Fruit fly (Drosophila melanogaster) whole organism, embryonic: ENCODE results near the gene CG46427.
A peak's percentile ranks its signal among the peaks of the same experiment; 100 is the strongest.

ENCODE experiments used
- Aef1 ChIP-seq: fragments of 200-800 bp; sonication (Bioruptor generic); IDR thresholded peaks from 3 replicates; pipeline ENCODE4 v1.3.6; 2022; ENCODE audit warnings: missing biosample characterization, missing genetic modification characterization
- Bteb2 ChIP-seq: fragments of 200-800 bp; sonication (Bioruptor generic); optimal IDR thresholded peaks from 2 replicates; lab custom pipeline; 2016; ENCODE audit warnings: missing biosample characterization, missing genetic modification characterization
- CG11695 ChIP-seq: fragments of 200-800 bp; sonication (Bioruptor generic); IDR thresholded peaks from 3 replicates; pipeline ENCODE4 v1.3.6; 2022; ENCODE audit warnings: missing biosample characterization, missing genetic modification characterization
- CG12236 ChIP-seq: fragments of 200-800 bp; sonication (Bioruptor generic); optimal IDR thresholded peaks from 2 replicates; lab custom pipeline; 2016; ENCODE audit warnings: missing biosample characterization, missing genetic modification characterization
- CG1233 ChIP-seq: fragments of 200-800 bp; sonication (Bioruptor generic); optimal IDR thresholded peaks from 4 replicates; lab custom pipeline; 2018; ENCODE audit warnings: missing biosample characterization, mild to moderate bottlenecking, missing genetic modification characterization
- CG12769 ChIP-seq: fragments of 200-800 bp; sonication (Bioruptor generic); optimal IDR thresholded peaks from 2 replicates; lab custom pipeline; 2019; ENCODE audit warnings: missing biosample characterization, mild to moderate bottlenecking, missing genetic modification characterization, moderate library complexity
- CG14710 ChIP-seq: fragments of 200-800 bp; sonication (Bioruptor generic); optimal IDR thresholded peaks from 3 replicates; lab custom pipeline; 2019; ENCODE audit warnings: missing biosample characterization, mild to moderate bottlenecking, missing genetic modification characterization, moderate library complexity
- CG1602 ChIP-seq: fragments of 200-800 bp; sonication (Bioruptor generic); optimal IDR thresholded peaks from 3 replicates; lab custom pipeline; 2016; ENCODE audit warnings: missing biosample characterization, missing genetic modification characterization
- CG17186 ChIP-seq: fragments of 200-800 bp; sonication (Bioruptor generic); optimal IDR thresholded peaks from 3 replicates; lab custom pipeline; 2017; ENCODE audit warnings: missing biosample characterization, missing genetic modification reagents, missing genetic modification characterization
- CG17328 ChIP-seq: fragments of 200-800 bp; sonication (Bioruptor generic); IDR thresholded peaks from 2 replicates; pipeline ENCODE4 v1.3.6; 2022; ENCODE audit warnings: missing biosample characterization, missing genetic modification characterization
- CG17359 ChIP-seq: fragments of 200-800 bp; sonication (Bioruptor generic); optimal IDR thresholded peaks from 3 replicates; lab custom pipeline; 2018; ENCODE audit warnings: missing biosample characterization, mild to moderate bottlenecking, missing genetic modification characterization, moderate library complexity
- CG2712 ChIP-seq: fragments of 200-800 bp; optimal IDR thresholded peaks from 3 replicates; lab custom pipeline; 2019; ENCODE audit warnings: missing biosample characterization, mild to moderate bottlenecking, missing genetic modification characterization, moderate library complexity
- CG33557 ChIP-seq: fragments of 200-800 bp; sonication (Bioruptor generic); optimal IDR thresholded peaks from 2 replicates; lab custom pipeline; 2019; ENCODE audit warnings: missing biosample characterization, mild to moderate bottlenecking, missing genetic modification characterization, moderate library complexity
- CG3726 ChIP-seq: fragments of 200-800 bp; sonication (Bioruptor generic); IDR thresholded peaks from 3 replicates; pipeline ENCODE4, ENCODE4 v1.3.6; 2022; ENCODE audit warnings: missing biosample characterization, missing genetic modification characterization
- CG3847 ChIP-seq: fragments of 200-800 bp; sonication (Bioruptor generic); IDR thresholded peaks from 2 replicates; pipeline ENCODE4 v1.3.6; 2022; ENCODE audit warnings: missing biosample characterization, missing genetic modification characterization
- CG4404 ChIP-seq: fragments of 200-800 bp; sonication (Bioruptor generic); IDR thresholded peaks from 2 replicates; pipeline ENCODE4 v1.3.6; 2022; ENCODE audit warnings: missing biosample characterization, missing genetic modification characterization
- CG5953 ChIP-seq: fragments of 200-800 bp; sonication (Bioruptor generic); IDR thresholded peaks from 2 replicates; pipeline ENCODE4 v1.3.6; 2022; ENCODE audit warnings: missing biosample characterization, missing genetic modification characterization
- CG6683 ChIP-seq: fragments of 200-800 bp; sonication (Bioruptor generic); optimal IDR thresholded peaks from 2 replicates; lab custom pipeline; 2017; ENCODE audit warnings: missing biosample characterization, mild to moderate bottlenecking, missing genetic modification characterization, missing genetic modification reagents
- CG6689 ChIP-seq: fragments of 200-800 bp; sonication (Bioruptor generic); IDR thresholded peaks from 2 replicates; pipeline ENCODE4 v1.3.6; 2022; ENCODE audit warnings: missing biosample characterization, missing genetic modification characterization
- CG7271 ChIP-seq: fragments of 200-800 bp; sonication (Bioruptor generic); optimal IDR thresholded peaks from 2 replicates; lab custom pipeline; 2018; ENCODE audit warnings: missing biosample characterization, mild to moderate bottlenecking, missing genetic modification characterization, moderate library complexity
- CG7745 ChIP-seq: fragments of 200-800 bp; sonication (Bioruptor generic); optimal IDR thresholded peaks from 2 replicates; lab custom pipeline; 2018; ENCODE audit warnings: missing biosample characterization, mild to moderate bottlenecking, missing genetic modification characterization, moderate library complexity
- CG8089 ChIP-seq: fragments of 200-800 bp; sonication (Bioruptor generic); optimal IDR thresholded peaks from 3 replicates; lab custom pipeline; 2016; ENCODE audit warnings: missing biosample characterization, missing genetic modification characterization
- Dad ChIP-seq: fragments of 200-800 bp; sonication (Bioruptor generic); optimal IDR thresholded peaks from 3 replicates; lab custom pipeline; 2016; ENCODE audit warnings: missing biosample characterization, missing genetic modification characterization
- Dip3 ChIP-seq: fragments of 200-800 bp; sonication (Bioruptor generic); optimal IDR thresholded peaks from 3 replicates; lab custom pipeline; 2016; ENCODE audit warnings: missing biosample characterization, missing genetic modification characterization
- Dp ChIP-seq: fragments of 200-800 bp; sonication (Bioruptor generic); optimal IDR thresholded peaks from 2 replicates; lab custom pipeline; 2018; ENCODE audit warnings: missing biosample characterization, mild to moderate bottlenecking, missing genetic modification characterization, moderate library complexity
- Elba2 ChIP-seq: fragments of 200-800 bp; sonication (Bioruptor generic); optimal IDR thresholded peaks from 3 replicates; lab custom pipeline; 2016; ENCODE audit warnings: missing biosample characterization, missing genetic modification characterization
- H2.0 ChIP-seq: fragments of 200-800 bp; sonication (Bioruptor generic); IDR thresholded peaks from 2 replicates; pipeline ENCODE4 v1.3.6; 2022; ENCODE audit warnings: missing biosample characterization, missing genetic modification characterization
- HLH3B ChIP-seq: fragments of 200-800 bp; sonication (Bioruptor generic); IDR thresholded peaks from 2 replicates; pipeline ENCODE4 v1.3.6; 2022; ENCODE audit warnings: missing biosample characterization, missing genetic modification characterization
- HmgD ChIP-seq: fragments of 200-800 bp; sonication (Bioruptor generic); optimal IDR thresholded peaks from 3 replicates; lab custom pipeline; 2016; ENCODE audit warnings: missing biosample characterization, missing genetic modification characterization
- Hmx ChIP-seq: fragments of 200-800 bp; sonication (Bioruptor generic); optimal IDR thresholded peaks from 2 replicates; lab custom pipeline; 2016; ENCODE audit warnings: missing biosample characterization, missing genetic modification characterization
- Mes4 ChIP-seq: fragments of 200-800 bp; sonication (Bioruptor generic); optimal IDR thresholded peaks from 2 replicates; lab custom pipeline; 2016; ENCODE audit warnings: missing biosample characterization, missing genetic modification characterization
- Oaz ChIP-seq: fragments of 200-800 bp; sonication (Bioruptor generic); IDR thresholded peaks from 2 replicates; pipeline ENCODE4 v1.3.6; 2022; ENCODE audit warnings: missing biosample characterization, missing genetic modification characterization
- Side ChIP-seq: fragments of 200-800 bp; sonication (Bioruptor generic); optimal IDR thresholded peaks from 2 replicates; lab custom pipeline; 2016; ENCODE audit warnings: missing biosample characterization, missing genetic modification characterization
- Ssrp ChIP-seq: fragments of 200-800 bp; sonication (Bioruptor generic); optimal IDR thresholded peaks from 2 replicates; lab custom pipeline; 2018; ENCODE audit warnings: missing biosample characterization, mild to moderate bottlenecking, missing genetic modification characterization, moderate library complexity
- Tbp ChIP-seq: fragments of >200 bp; optimal IDR thresholded peaks from 2 replicates; lab custom pipeline; 2018; ENCODE audit warnings: missing biosample characterization, missing genetic modification characterization
- aop ChIP-seq: fragments of 200-800 bp; sonication (Bioruptor generic); IDR thresholded peaks from 2 replicates; pipeline ENCODE4 v1.3.6; 2022; ENCODE audit warnings: missing biosample characterization, missing genetic modification characterization
- bowl ChIP-seq: fragments of 200-800 bp; sonication (Bioruptor generic); IDR thresholded peaks from 2 replicates; pipeline ENCODE4 v1.3.6; 2022; ENCODE audit warnings: missing biosample characterization, missing genetic modification characterization
- br ChIP-seq: fragments of >200 bp; optimal IDR thresholded peaks from 2 replicates; lab custom pipeline; 2017
- bsh ChIP-seq, 2 experiments: fragments of 200-800 bp; sonication (Bioruptor generic); optimal IDR thresholded peaks; 2 replicates each; lab custom pipeline; 2017 to 2018; ENCODE audit warnings: mild to moderate bottlenecking in 2 of 2, missing biosample characterization in 2 of 2, missing genetic modification characterization in 2 of 2, moderate library complexity in 1 of 2
- ci ChIP-seq: fragments of 200-800 bp; sonication (Bioruptor generic); IDR thresholded peaks from 3 replicates; pipeline ENCODE4 v1.3.6; 2022; ENCODE audit warnings: missing biosample characterization, missing genetic modification characterization
- crol ChIP-seq: fragments of 200-800 bp; sonication (Bioruptor generic); IDR thresholded peaks from 2 replicates; pipeline ENCODE4 v1.3.6; 2022; ENCODE audit warnings: missing biosample characterization, missing genetic modification characterization
- dan ChIP-seq: fragments of 200-800 bp; sonication (Bioruptor generic); IDR thresholded peaks from 2 replicates; pipeline ENCODE4 v1.3.6; 2022; ENCODE audit warnings: missing biosample characterization, missing genetic modification characterization
- dmrt11E ChIP-seq: fragments of 200-800 bp; sonication (Bioruptor generic); optimal IDR thresholded peaks from 3 replicates; lab custom pipeline; 2018; ENCODE audit warnings: missing biosample characterization, mild to moderate bottlenecking, missing genetic modification characterization, moderate library complexity
- gsb ChIP-seq: fragments of 200-800 bp; sonication (Bioruptor generic); IDR thresholded peaks from 2 replicates; pipeline ENCODE4 v1.3.6; 2022; ENCODE audit warnings: missing biosample characterization, missing genetic modification characterization
- jigr1 ChIP-seq: fragments of 200-800 bp; sonication (Bioruptor generic); IDR thresholded peaks from 3 replicates; pipeline ENCODE4 v1.3.6; 2022; ENCODE audit warnings: missing biosample characterization, missing genetic modification characterization
- klu ChIP-seq: fragments of 200-800 bp; sonication (Bioruptor generic); IDR thresholded peaks from 2 replicates; pipeline ENCODE4 v1.3.6; 2022; ENCODE audit warnings: missing biosample characterization, missing genetic modification characterization
- org-1 ChIP-seq: fragments of 200-800 bp; sonication (Bioruptor generic); optimal IDR thresholded peaks from 2 replicates; lab custom pipeline; 2017; ENCODE audit warnings: missing biosample characterization, missing genetic modification characterization
- salm ChIP-seq: fragments of 200-800 bp; sonication (Bioruptor generic); optimal IDR thresholded peaks from 2 replicates; lab custom pipeline; 2018; ENCODE audit warnings: missing biosample characterization, mild to moderate bottlenecking, missing genetic modification characterization
- sisA ChIP-seq: fragments of 200-800 bp; sonication (Bioruptor generic); IDR thresholded peaks from 2 replicates; pipeline ENCODE4 v1.3.6; 2022; ENCODE audit warnings: missing biosample characterization, missing genetic modification characterization
- sqz ChIP-seq: fragments of 200-800 bp; sonication (Bioruptor generic); optimal IDR thresholded peaks from 3 replicates; lab custom pipeline; 2018; ENCODE audit warnings: missing biosample characterization, mild to moderate bottlenecking, missing genetic modification characterization
- wdn ChIP-seq: fragments of 200-800 bp; sonication (Bioruptor generic); IDR thresholded peaks from 2 replicates; pipeline ENCODE4 v1.3.6; 2022; ENCODE audit warnings: missing biosample characterization, missing genetic modification characterization

The CG46427 gene

dm6 chr3R:12442601-12443533, 3.9 kb upstream of the CG46427 start (continued):
- TF ChIP-seq CG14710: no peak
- no peak for TF ChIP-seq Tbp (GFP tag; lab: Kevin White, UChicago)
- TF ChIP-seq CG2712: peak; percentile 23
- TF ChIP-seq Mes4 (GFP tag; lab: Kevin White, UChicago): no peak
- no peak for TF ChIP-seq CG6689 (GFP tag; lab: Robert Waterston, UW)
- no peak for TF ChIP-seq HmgD (GFP tag; lab: Kevin White, UChicago)
- TF ChIP-seq Dip3 (GFP tag; lab: Kevin White, UChicago): peak; percentile 25
- TF ChIP-seq CG6683: no peak
- no peak for TF ChIP-seq klu (GFP tag; lab: Robert Waterston, UW)
- no peak for TF ChIP-seq Side (GFP tag; lab: Kevin White, UChicago)
- no peak for TF ChIP-seq H2.0 (GFP tag; lab: Robert Waterston, UW)
- TF ChIP-seq Hmx (GFP tag; lab: Kevin White, UChicago): peak; percentile 9
- TF ChIP-seq aop: no peak
- no peak for TF ChIP-seq br (lab: Kevin White, UChicago)
- no peak for TF ChIP-seq CG5953 (GFP tag; lab: Robert Waterston, UW)
- no peak for TF ChIP-seq CG8089 (GFP tag; lab: Kevin White, UChicago)
- TF ChIP-seq sisA (GFP tag; lab: Robert Waterston, UW): no peak
- no peak for TF ChIP-seq CG7271
- no peak for TF ChIP-seq CG1602 (GFP tag; lab: Kevin White, UChicago)
- TF ChIP-seq salm: no peak
- peak; percentile 3 for TF ChIP-seq org-1 (GFP tag; lab: Kevin White, UChicago)
- TF ChIP-seq dmrt11E (tag; lab: Kevin White, UChicago): no peak
- no peak for TF ChIP-seq CG1233 (GFP tag; lab: Kevin White, UChicago)
- TF ChIP-seq CG7745 (tag; lab: Kevin White, UChicago): no peak
- TF ChIP-seq bsh (GFP tag; optimal IDR thresholded peaks at IDR 0.05; lab: Kevin White, UChicago): no peak
- no peak for TF ChIP-seq dan (GFP tag; lab: Robert Waterston, UW)
- TF ChIP-seq CG3726: no peak
- TF ChIP-seq gsb (GFP tag; lab: Robert Waterston, UW): no peak
- no peak for TF ChIP-seq Aef1 (GFP tag; lab: Robert Waterston, UW)
- TF ChIP-seq CG17359: peak; percentile 25
- no peak for TF ChIP-seq CG17186
- TF ChIP-seq wdn (GFP tag; lab: Robert Waterston, UW): no peak
- TF ChIP-seq sqz (GFP tag; lab: Kevin White, UChicago): no peak
- TF ChIP-seq CG12236 (GFP tag; lab: Kevin White, UChicago): no peak
- peak; percentile 8; the same call in 1 of the 2 replicates for TF ChIP-seq CG3847 (GFP tag; lab: Robert Waterston, UW)
- TF ChIP-seq crol (GFP tag; lab: Robert Waterston, UW): no peak
- TF ChIP-seq HLH3B: no peak
- TF ChIP-seq CG4404 (GFP tag; lab: Robert Waterston, UW): no peak
- TF ChIP-seq bowl (GFP tag; lab: Robert Waterston, UW): no peak
- TF ChIP-seq Oaz (GFP tag; lab: Robert Waterston, UW): no peak
- TF ChIP-seq Dp: no peak
- no peak for TF ChIP-seq Bteb2 (GFP tag; lab: Kevin White, UChicago)
- no peak for TF ChIP-seq jigr1 (GFP tag; lab: Robert Waterston, UW)
- TF ChIP-seq CG17328 (GFP tag; lab: Robert Waterston, UW): no peak
- no peak for TF ChIP-seq Ssrp (tag; lab: Kevin White, UChicago)
- TF ChIP-seq ci: no peak
- peak; percentile 36 for TF ChIP-seq CG12769 (tag; lab: Kevin White, UChicago)
- TF ChIP-seq Elba2: no peak
- peak; percentile 66; the same call in 2 of the 3 replicates for TF ChIP-seq CG11695
- TF ChIP-seq CG33557 (GFP tag; lab: Kevin White, UChicago): no peak
- no peak for TF ChIP-seq Dad (GFP tag; lab: Kevin White, UChicago)
